Worm (Caenorhabditis elegans): ENCODE measurements around the gene tmem-231.

DNA sequence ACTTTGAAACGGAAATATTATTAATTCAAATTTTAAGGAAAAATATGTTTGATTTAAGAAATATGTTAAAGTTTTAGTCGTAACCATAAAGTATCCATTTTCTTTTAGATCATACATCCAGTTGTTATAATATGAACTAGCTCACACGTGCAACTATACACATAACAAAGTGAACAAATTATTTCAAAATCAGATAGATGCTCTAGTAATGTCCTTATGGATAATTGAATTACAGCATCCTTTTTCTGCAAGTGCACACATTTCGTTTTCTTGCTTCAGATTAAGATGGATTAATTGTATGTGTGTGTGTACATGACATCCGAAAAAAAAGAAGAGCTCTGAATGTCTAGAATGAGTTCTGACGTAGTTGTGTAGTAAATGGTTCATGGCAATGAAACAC is 40.9 kb upstream of the tmem-231 start:
- TF ChIP-seq pqm-1 (tag; optimal IDR thresholded peaks at IDR 0.05) (no peak), ama-1 (optimal IDR thresholded peaks at IDR 0.05) (no peak), F13H6.1 (tag; optimal IDR thresholded peaks at IDR 0.05) (no peak), hlh-6 (tag; optimal IDR thresholded peaks at IDR 0.05) (no peak), nhr-11 (tag; optimal IDR thresholded peaks at IDR 0.05) (no peak), ttx-3 (tag; optimal IDR thresholded peaks at IDR 0.05) (no peak), tbx-7 (tag; optimal IDR thresholded peaks at IDR 0.05) (no peak), Y22D7AL.16 (tag; optimal IDR thresholded peaks at IDR 0.05) (no peak), sox-4 (tag; optimal IDR thresholded peaks at IDR 0.05) (no peak), gmeb-2 (tag; optimal IDR thresholded peaks at IDR 0.05) (no peak), ets-4 (tag; optimal IDR thresholded peaks at IDR 0.05) (no peak)

Measured in whole organism, late embryonic.